Fruit fly (Drosophila melanogaster) whole organism, wandering third instar larva: ENCODE data around the gene TBC1d7.

Experiments used
- Abd-B ChIP-seq: fragments of >200 bp; optimal IDR thresholded peaks from 2 replicates; lab custom pipeline; 2017; ENCODE audit warnings: missing biosample characterization, missing genetic modification characterization
- CG32264 ChIP-seq: fragments of 200-800 bp; sonication (Bioruptor generic); optimal IDR thresholded peaks from 2 replicates; lab custom pipeline; 2016; ENCODE audit warnings: missing biosample characterization, missing genetic modification characterization
- CG9705 ChIP-seq: fragments of 200-800 bp; sonication (Bioruptor generic); optimal IDR thresholded peaks from 2 replicates; lab custom pipeline; 2018; ENCODE audit warnings: missing biosample characterization, mild to moderate bottlenecking, missing genetic modification characterization
- CrebA ChIP-seq: fragments of 200-800 bp; sonication (Bioruptor generic); optimal IDR thresholded peaks from 2 replicates; lab custom pipeline; 2016; ENCODE audit warnings: missing biosample characterization, mild to moderate bottlenecking, missing genetic modification characterization, borderline replicate concordance
- Dfd ChIP-seq: fragments of >200 bp; optimal IDR thresholded peaks from 2 replicates; lab custom pipeline; 2017; ENCODE audit warnings: missing biosample characterization, missing genetic modification characterization
- Dif ChIP-seq: fragments of 200-275, 200-300 bp; sonication (Bioruptor generic); optimal IDR thresholded peaks from 2 replicates; lab custom pipeline; 2018; ENCODE audit warnings: missing biosample characterization, missing genetic modification characterization; ENCODE audit not compliant: partially characterized antibody
- GATAd ChIP-seq: sonication (Bioruptor generic); optimal IDR thresholded peaks from 2 replicates; lab custom pipeline; 2016; ENCODE audit warnings: missing biosample characterization, missing genetic modification characterization
- HLH106 ChIP-seq: fragments of 200-800 bp; optimal IDR thresholded peaks from 3 replicates; lab custom pipeline; 2019; ENCODE audit warnings: missing biosample characterization, mild to moderate bottlenecking, missing genetic modification characterization, moderate library complexity
- Hnf4 ChIP-seq: fragments of 200-800 bp; sonication (Bioruptor generic); optimal IDR thresholded peaks from 2 replicates; lab custom pipeline; 2016; ENCODE audit warnings: missing biosample characterization, mild to moderate bottlenecking, missing genetic modification characterization
- Hr78 ChIP-seq: fragments of >200 bp; optimal IDR thresholded peaks from 2 replicates; lab custom pipeline; 2017; ENCODE audit warnings: missing biosample characterization, missing genetic modification characterization
- Hr83 ChIP-seq: fragments of 200-300 bp; sonication (Bioruptor generic); optimal IDR thresholded peaks from 2 replicates; lab custom pipeline; 2016; ENCODE audit warnings: missing biosample characterization, mild to moderate bottlenecking, missing genetic modification characterization, moderate library complexity; ENCODE audit not compliant: poor library complexity, severe bottlenecking
- Jra ChIP-seq: sonication (Bioruptor generic); optimal IDR thresholded peaks from 2 replicates; lab custom pipeline; 2016; ENCODE audit warnings: missing biosample characterization, missing genetic modification characterization
- Mio ChIP-seq: sonication (Bioruptor generic); optimal IDR thresholded peaks from 2 replicates; lab custom pipeline; 2016; ENCODE audit warnings: missing biosample characterization, missing genetic modification characterization
- Myc ChIP-seq: fragments of >200 bp; optimal IDR thresholded peaks from 2 replicates; lab custom pipeline; 2017
- N ChIP-seq: fragments of >200 bp; optimal IDR thresholded peaks from 2 replicates; lab custom pipeline; 2018; ENCODE audit warnings: missing biosample characterization, missing external identifiers, missing genetic modification characterization
- OdsH ChIP-seq: fragments of 200-800 bp; sonication (Bioruptor generic); optimal IDR thresholded peaks from 2 replicates; lab custom pipeline; 2016; ENCODE audit warnings: missing biosample characterization, mild to moderate bottlenecking, missing genetic modification characterization
- Rel ChIP-seq, 2 experiments: fragments of 200-800 bp; sonication (Bioruptor generic) in 1 of 2; optimal IDR thresholded peaks; 2 replicates in 1 of 2; 3 replicates in 1 of 2; lab custom pipeline; 2016 to 2019; ENCODE audit warnings: mild to moderate bottlenecking in 2 of 2, missing biosample characterization in 2 of 2, missing genetic modification characterization in 2 of 2, moderate library complexity in 1 of 2
- Sp1 ChIP-seq: fragments of 200-800 bp; sonication (Bioruptor generic); optimal IDR thresholded peaks from 3 replicates; lab custom pipeline; 2019; ENCODE audit warnings: missing biosample characterization, mild to moderate bottlenecking, missing genetic modification characterization, moderate library complexity
- Vsx2 ChIP-seq: fragments of 200-300, 225-300 bp; sonication (Bioruptor generic); optimal IDR thresholded peaks from 2 replicates; lab custom pipeline; 2018; ENCODE audit warnings: missing biosample characterization, missing genetic modification characterization; ENCODE audit not compliant: partially characterized antibody
- br ChIP-seq: fragments of 200-800 bp; sonication (Bioruptor generic); optimal IDR thresholded peaks from 2 replicates; lab custom pipeline; 2016; ENCODE audit warnings: missing biosample characterization, missing genetic modification characterization
- brk ChIP-seq: fragments of 200-800 bp; sonication (Bioruptor generic); optimal IDR thresholded peaks from 2 replicates; lab custom pipeline; 2016; ENCODE audit warnings: missing biosample characterization, mild to moderate bottlenecking, missing genetic modification characterization
- dl ChIP-seq, 2 experiments: fragments of 175-275, 200-275 bp in 1 of 2; fragments of 200-275 bp in 1 of 2; sonication (Bioruptor generic); optimal IDR thresholded peaks; lab custom pipeline; 2018; ENCODE audit warnings: mild to moderate bottlenecking in 2 of 2, missing biosample characterization in 2 of 2, missing genetic modification characterization in 2 of 2, moderate library complexity in 2 of 2; ENCODE audit not compliant: partially characterized antibody in 2 of 2, insufficient read depth in 1 of 2
- dmrt93B ChIP-seq: fragments of 200-800 bp; sonication (Bioruptor generic); optimal IDR thresholded peaks from 2 replicates; lab custom pipeline; 2018; ENCODE audit warnings: missing biosample characterization, mild to moderate bottlenecking, missing genetic modification characterization
- dsf ChIP-seq: sonication (Bioruptor generic); optimal IDR thresholded peaks from 2 replicates; lab custom pipeline; 2016; ENCODE audit warnings: missing biosample characterization, missing genetic modification characterization, borderline replicate concordance
- ey ChIP-seq: fragments of 200-800 bp; sonication (Bioruptor generic); optimal IDR thresholded peaks from 2 replicates; lab custom pipeline; 2016; ENCODE audit warnings: missing biosample characterization, missing genetic modification characterization
- foxo ChIP-seq, 2 experiments: fragments of 200-800 bp; sonication (Bioruptor generic); optimal IDR thresholded peaks; 2 replicates in 1 of 2; 3 replicates in 1 of 2; lab custom pipeline; 2016 to 2017; ENCODE audit warnings: missing biosample characterization in 2 of 2, missing genetic modification characterization in 2 of 2
- fru ChIP-seq: fragments of 200-800 bp; sonication (Bioruptor generic); optimal IDR thresholded peaks from 3 replicates; lab custom pipeline; 2016; ENCODE audit warnings: missing biosample characterization, mild to moderate bottlenecking, missing genetic modification characterization
- h ChIP-seq: fragments of 200-800 bp; sonication (Bioruptor generic); optimal IDR thresholded peaks from 3 replicates; lab custom pipeline; 2016; ENCODE audit warnings: missing biosample characterization, mild to moderate bottlenecking, missing genetic modification characterization
- jim ChIP-seq: fragments of 175-275, 200-325 bp; sonication (Bioruptor generic); optimal IDR thresholded peaks from 2 replicates; lab custom pipeline; 2016; ENCODE audit warnings: missing biosample characterization, mild to moderate bottlenecking, missing genetic modification characterization
- lola ChIP-seq: fragments of >200 bp; optimal IDR thresholded peaks from 2 replicates; lab custom pipeline; 2017; ENCODE audit warnings: missing biosample characterization, missing genetic modification characterization
- pan ChIP-seq: fragments of >200 bp; optimal IDR thresholded peaks from 2 replicates; lab custom pipeline; 2017
- psq ChIP-seq: fragments of 200-800 bp; sonication (Bioruptor generic); optimal IDR thresholded peaks from 3 replicates; lab custom pipeline; 2017; ENCODE audit warnings: missing biosample characterization, mild to moderate bottlenecking, missing genetic modification characterization, moderate library complexity
- rgr ChIP-seq: fragments of 200-800 bp; sonication (Bioruptor generic); optimal IDR thresholded peaks from 3 replicates; lab custom pipeline; 2016; ENCODE audit warnings: missing biosample characterization, mild to moderate bottlenecking, missing genetic modification characterization
- sage ChIP-seq: fragments of 200-800 bp; sonication (Bioruptor generic); optimal IDR thresholded peaks from 2 replicates; lab custom pipeline; 2016; ENCODE audit warnings: missing biosample characterization, mild to moderate bottlenecking, missing genetic modification characterization
- sv ChIP-seq: fragments of 200-800 bp; sonication (Bioruptor generic); optimal IDR thresholded peaks from 3 replicates; lab custom pipeline; 2016; ENCODE audit warnings: missing biosample characterization, missing genetic modification characterization
- tai ChIP-seq: sonication (Bioruptor generic); optimal IDR thresholded peaks from 2 replicates; lab custom pipeline; 2016; ENCODE audit warnings: missing biosample characterization, missing genetic modification characterization
- usp ChIP-seq: fragments of >200 bp; optimal IDR thresholded peaks from 2 replicates; lab custom pipeline; 2017; ENCODE audit warnings: missing biosample characterization, missing genetic modification characterization
- woc ChIP-seq: sonication (Bioruptor generic); optimal IDR thresholded peaks from 2 replicates; lab custom pipeline; 2016; ENCODE audit warnings: missing biosample characterization, mild to moderate bottlenecking, missing genetic modification characterization

Gene TBC1d7

dm6 chr3R:24161173-24161811 is at the start of gene TBC1d7, which contains the start of gene Myo95E:
Gene TBC1d7 (plus strand): TSS chr3R:24161727.
Gene Myo95E (minus strand): TSS chr3R:24161498.
- no peak for TF ChIP-seq Mio
- TF ChIP-seq foxo (GFP tag; optimal IDR thresholded peaks at IDR 0.05; lab: Kevin White, UChicago) = peak in 1 of 2 experiments; percentile 90
- peak; percentile 48 for TF ChIP-seq sv (GFP tag; lab: Kevin White, UChicago)
- peak; percentile 82 for TF ChIP-seq psq (GFP tag; lab: Kevin White, UChicago)
- TF ChIP-seq Dif (GFP tag; lab: Kevin White, UChicago) = no peak
- no peak for TF ChIP-seq CrebA (GFP tag; lab: Kevin White, UChicago)
- TF ChIP-seq dl (GFP tag; optimal IDR thresholded peaks at IDR 0.05; lab: Kevin White, UChicago; ENCODE audit: insufficient read depth in 1 of 2, partially characterized antibody in 2 of 2) = no peak
- TF ChIP-seq OdsH (GFP tag; lab: Kevin White, UChicago) = peak; percentile 83
- peak; percentile 80 for TF ChIP-seq Hnf4 (GFP tag; lab: Kevin White, UChicago)
- peak; percentile 47 for TF ChIP-seq Jra (GFP tag; lab: Kevin White, UChicago)
- no peak for TF ChIP-seq jim (GFP tag; lab: Kevin White, UChicago)
- TF ChIP-seq woc (GFP tag; lab: Kevin White, UChicago) = peak; percentile 74
- TF ChIP-seq Hr78 = no peak
- no peak for TF ChIP-seq Myc (lab: Kevin White, UChicago)
- peak; percentile 96 for TF ChIP-seq HLH106 (tag; lab: Kevin White, UChicago)
- TF ChIP-seq rgr (GFP tag; lab: Kevin White, UChicago) = peak; percentile 89
- peak; percentile 90 for TF ChIP-seq Sp1 (GFP tag; lab: Kevin White, UChicago)
- no peak for TF ChIP-seq h (GFP tag; lab: Kevin White, UChicago)
- TF ChIP-seq CG32264 (GFP tag; lab: Kevin White, UChicago) = peak; percentile 46
- no peak for TF ChIP-seq usp (GFP tag; lab: Kevin White, UChicago)
- TF ChIP-seq GATAd (GFP tag; lab: Kevin White, UChicago) = no peak
- peak; percentile 85 for TF ChIP-seq CG9705 (GFP tag; lab: Kevin White, UChicago)
- no peak for TF ChIP-seq Hr83 (GFP tag; lab: Kevin White, UChicago)
- peak; percentile 91 for TF ChIP-seq dmrt93B (GFP tag; lab: Kevin White, UChicago)
- no peak for TF ChIP-seq br
- TF ChIP-seq Rel (GFP tag; optimal IDR thresholded peaks at IDR 0.05; lab: Kevin White, UChicago) = no peak
- peak; percentile 71 for TF ChIP-seq Rel (tag; optimal IDR thresholded peaks at IDR 0.05; lab: Kevin White, UChicago)
- TF ChIP-seq ey = peak; percentile 58
- no peak for TF ChIP-seq N
- peak; percentile 39 for TF ChIP-seq dsf (GFP tag; lab: Kevin White, UChicago)
- TF ChIP-seq Abd-B (GFP tag; lab: Kevin White, UChicago) = no peak

- TF ChIP-seq pan (lab: Kevin White, UChicago) (no peak), lola (no peak), Myc (lab: Kevin White, UChicago) (peak; percentile 60), fru (GFP tag; lab: Kevin White, UChicago) (peak; percentile 63), jim (GFP tag; lab: Kevin White, UChicago) (no peak), h (GFP tag; lab: Kevin White, UChicago) (peak; percentile 69), OdsH (GFP tag; lab: Kevin White, UChicago) (peak; percentile 50), Sp1 (GFP tag; lab: Kevin White, UChicago) (peak; percentile 66), CG9705 (GFP tag; lab: Kevin White, UChicago) (no peak), GATAd (GFP tag; lab: Kevin White, UChicago) (no peak), Abd-B (GFP tag; lab: Kevin White, UChicago) (no peak), HLH106 (tag; lab: Kevin White, UChicago) (peak; percentile 67), sage (peak; percentile 69), br (peak; percentile 53), usp (GFP tag; lab: Kevin White, UChicago) (no peak), dmrt93B (GFP tag; lab: Kevin White, UChicago) (no peak), Vsx2 (GFP tag; lab: Kevin White, UChicago) (no peak), brk (GFP tag; lab: Kevin White, UChicago) (peak; percentile 80), foxo (GFP tag; optimal IDR thresholded peaks at IDR 0.05; lab: Kevin White, UChicago) (peak in 1 of 2 experiments; percentile 77), ey (peak; percentile 44), Hr83 (GFP tag; lab: Kevin White, UChicago) (peak; percentile 2), Hnf4 (GFP tag; lab: Kevin White, UChicago) (peak; percentile 49), tai (no peak), CrebA (GFP tag; lab: Kevin White, UChicago) (no peak), sv (GFP tag; lab: Kevin White, UChicago) (peak; percentile 55), Dif (GFP tag; lab: Kevin White, UChicago) (peak; percentile 16), dl (GFP tag; optimal IDR thresholded peaks at IDR 0.05; lab: Kevin White, UChicago; ENCODE audit: insufficient read depth in 1 of 2, partially characterized antibody in 2 of 2) (no peak), dsf (GFP tag; lab: Kevin White, UChicago) (no peak), rgr (GFP tag; lab: Kevin White, UChicago) (peak; percentile 59), Mio (no peak), psq (GFP tag; lab: Kevin White, UChicago) (peak; percentile 58), Hr78 (no peak), Dfd (GFP tag; lab: Kevin White, UChicago) (no peak), Rel (GFP tag; optimal IDR thresholded peaks at IDR 0.05; lab: Kevin White, UChicago) (peak; percentile 37), Rel (tag; optimal IDR thresholded peaks at IDR 0.05; lab: Kevin White, UChicago) (peak; percentile 6), Jra (GFP tag; lab: Kevin White, UChicago) (peak; percentile 16), CG32264 (GFP tag; lab: Kevin White, UChicago) (peak; percentile 34), N (no peak), woc (GFP tag; lab: Kevin White, UChicago) (peak; percentile 56)
These were observed 49.0 kb upstream of the TBC1d7 start, which contains the start of gene CG13605 for dm6 chr3R:24112320-24113069. Gene CG13605 (minus strand): TSS chr3R:24112389.
